Worm (Caenorhabditis elegans) whole organism, L1 larva: ENCODE results near the gene egl-46.

Experiments used
- C16A3.4 ChIP-seq: fragments of 150-350 bp; optimal IDR thresholded peaks from 2 replicates; lab custom pipeline; 2014; ENCODE audit warnings: missing biosample characterization, missing genetic modification characterization
- F16B12.6 ChIP-seq: fragments of 150-350 bp; optimal IDR thresholded peaks from 2 replicates; lab custom pipeline; 2014; ENCODE audit warnings: missing biosample characterization, missing genetic modification characterization
- ceh-63 ChIP-seq: fragments of 200-800 bp; sonication (Bioruptor generic); optimal IDR thresholded peaks from 2 replicates; lab custom pipeline; 2018; ENCODE audit warnings: mild to moderate bottlenecking, missing genetic modification characterization, missing compliant biosample characterization
- ceh-82 ChIP-seq, 3 experiments: fragments of 150-350 bp in 1 of 3; sonication (generic microtip) in 2 of 3; optimal IDR thresholded peaks; 2 replicates each; lab custom pipeline; 2014 to 2017; ENCODE audit warnings: missing biosample characterization in 3 of 3, missing genetic modification characterization in 3 of 3
- ceh-88 ChIP-seq: fragments of 200-800 bp; sonication (Bioruptor generic); IDR thresholded peaks from 2 replicates; pipeline ENCODE4 v1.3.6; 2022; ENCODE audit warnings: missing genetic modification characterization, missing compliant biosample characterization
- ceh-90 ChIP-seq: sonication (generic microtip); optimal IDR thresholded peaks from 2 replicates; lab custom pipeline; 2016; ENCODE audit warnings: missing genetic modification characterization, missing compliant biosample characterization
- ces-1 ChIP-seq: fragments of 150-350 bp; optimal IDR thresholded peaks from 2 replicates; lab custom pipeline; 2014; ENCODE audit warnings: missing biosample characterization, missing genetic modification reagents, missing genetic modification characterization
- dpl-1 ChIP-seq, 3 experiments: fragments of 150-350 bp in 2 of 3; sonication (generic microtip) in 1 of 3; optimal IDR thresholded peaks; 2 replicates each; lab custom pipeline; 2014 to 2017; ENCODE audit warnings: missing biosample characterization in 3 of 3, missing genetic modification characterization in 3 of 3, missing genetic modification reagents in 3 of 3
- efl-3 ChIP-seq: fragments of 200-800 bp; sonication (Bioruptor generic); optimal IDR thresholded peaks from 2 replicates; lab custom pipeline; 2018; ENCODE audit warnings: mild to moderate bottlenecking, missing genetic modification characterization, missing compliant biosample characterization
- egl-13 ChIP-seq: sonication (generic microtip); optimal IDR thresholded peaks from 2 replicates; lab custom pipeline; 2016; ENCODE audit warnings: missing genotype, missing genetic modification reagents, missing genetic modification characterization, missing compliant biosample characterization
- egl-27 ChIP-seq, 2 experiments: fragments of 150-350 bp in 1 of 2; sonication (generic microtip); optimal IDR thresholded peaks; 3 replicates each; lab custom pipeline; 2017 to 2018; ENCODE audit warnings: missing biosample characterization in 2 of 2, missing genetic modification characterization in 2 of 2, missing genetic modification reagents in 2 of 2
- elt-2 ChIP-seq: sonication (generic microtip); optimal IDR thresholded peaks from 2 replicates; lab custom pipeline; 2016; ENCODE audit warnings: missing genetic modification characterization, mild to moderate bottlenecking, inconsistent platforms, missing compliant biosample characterization, missing genetic modification reagents
- elt-3 ChIP-seq, 6 experiments: fragments of 150-350 bp in 1 of 6; sonication (generic microtip); optimal IDR thresholded peaks; 2 replicates each; lab custom pipeline; 2017 to 2018; ENCODE audit warnings: missing biosample characterization in 6 of 6, missing genetic modification characterization in 6 of 6, inconsistent platforms in 1 of 6
- fkh-4 ChIP-seq: sonication (generic microtip); optimal IDR thresholded peaks from 2 replicates; lab custom pipeline; 2016; ENCODE audit warnings: missing compliant biosample characterization, missing genetic modification characterization, borderline replicate concordance
- fkh-8 ChIP-seq: sonication (generic microtip); optimal IDR thresholded peaks from 2 replicates; lab custom pipeline; 2016; ENCODE audit warnings: mild to moderate bottlenecking, missing genetic modification characterization, missing compliant biosample characterization
- fos-1 ChIP-seq: fragments of 150-350 bp; optimal IDR thresholded peaks from 2 replicates; lab custom pipeline; 2014; ENCODE audit warnings: missing biosample characterization, missing genetic modification characterization
- grh-1 ChIP-seq: fragments of 200-800 bp; sonication (Bioruptor generic); IDR thresholded peaks from 2 replicates; pipeline ENCODE4 v1.3.6; 2022; ENCODE audit warnings: missing genetic modification reagents, missing genetic modification characterization, missing compliant biosample characterization
- hlh-17 ChIP-seq: fragments of 200-800 bp; sonication (Bioruptor generic); optimal IDR thresholded peaks from 2 replicates; lab custom pipeline; 2018; ENCODE audit warnings: missing genetic modification characterization, mild to moderate bottlenecking, missing compliant biosample characterization, moderate library complexity, borderline replicate concordance
- hlh-4 ChIP-seq: sonication (generic microtip); optimal IDR thresholded peaks from 2 replicates; lab custom pipeline; 2016; ENCODE audit warnings: mild to moderate bottlenecking, missing genetic modification characterization, missing compliant biosample characterization
- hpl-2 ChIP-seq: fragments of 150-350 bp; optimal IDR thresholded peaks from 2 replicates; lab custom pipeline; 2014; ENCODE audit warnings: missing biosample characterization, missing genetic modification reagents, missing genetic modification characterization
- irx-1 ChIP-seq: sonication (generic microtip); optimal IDR thresholded peaks from 2 replicates; lab custom pipeline; 2016; ENCODE audit warnings: missing genetic modification characterization, missing compliant biosample characterization
- jun-1 ChIP-seq: fragments of 150-350 bp; optimal IDR thresholded peaks from 2 replicates; lab custom pipeline; 2014; ENCODE audit warnings: missing biosample characterization, missing genetic modification reagents, missing genetic modification characterization
- lin-14 ChIP-seq: fragments of 200-800 bp; sonication (Bioruptor generic); optimal IDR thresholded peaks from 2 replicates; lab custom pipeline; 2018; ENCODE audit warnings: mild to moderate bottlenecking, missing genetic modification characterization, moderate library complexity, missing compliant biosample characterization
- lin-15B ChIP-seq: fragments of 150-350 bp; sonication (generic microtip); optimal IDR thresholded peaks from 3 replicates; lab custom pipeline; 2014; ENCODE audit warnings: missing biosample characterization, missing genetic modification characterization
- lir-3 ChIP-seq: sonication (generic microtip); optimal IDR thresholded peaks from 2 replicates; lab custom pipeline; 2016; ENCODE audit warnings: mild to moderate bottlenecking, missing genetic modification characterization, moderate library complexity, missing compliant biosample characterization; ENCODE audit not compliant: poor library complexity
- lsy-2 ChIP-seq, 2 experiments: fragments of 150-350 bp; optimal IDR thresholded peaks; 2 replicates each; lab custom pipeline; 2014; ENCODE audit warnings: missing biosample characterization in 2 of 2, missing genetic modification characterization in 2 of 2
- mab-9 ChIP-seq: fragments of 200-800 bp; sonication (Bioruptor generic); IDR thresholded peaks from 2 replicates; pipeline ENCODE4 v1.3.6; 2022; ENCODE audit warnings: missing genetic modification reagents, missing genetic modification characterization, missing compliant biosample characterization
- mdl-1 ChIP-seq, 2 experiments: fragments of 150-350 bp; optimal IDR thresholded peaks; 2 replicates each; lab custom pipeline; 2014 to 2017; ENCODE audit warnings: missing biosample characterization in 2 of 2, missing genetic modification characterization in 2 of 2, inconsistent platforms in 1 of 2
- mef-2 ChIP-seq: fragments of 150-350 bp; optimal IDR thresholded peaks from 2 replicates; lab custom pipeline; 2014; ENCODE audit warnings: missing biosample characterization, missing genetic modification characterization
- mep-1 ChIP-seq: fragments of 150-350 bp; optimal IDR thresholded peaks from 2 replicates; lab custom pipeline; 2014; ENCODE audit warnings: missing biosample characterization, missing genetic modification characterization
- nhr-11 ChIP-seq: fragments of 150-350 bp; optimal IDR thresholded peaks from 2 replicates; lab custom pipeline; 2014; ENCODE audit warnings: missing biosample characterization, missing genetic modification characterization
- nhr-20 ChIP-seq: sonication (generic microtip); optimal IDR thresholded peaks from 2 replicates; lab custom pipeline; 2016; ENCODE audit warnings: mild to moderate bottlenecking, missing genetic modification characterization, missing compliant biosample characterization
- nhr-237 ChIP-seq: fragments of 150-350 bp; optimal IDR thresholded peaks from 2 replicates; lab custom pipeline; 2014; ENCODE audit warnings: missing biosample characterization, missing genetic modification characterization
- nhr-47 ChIP-seq: sonication (generic microtip); optimal IDR thresholded peaks from 2 replicates; lab custom pipeline; 2016; ENCODE audit warnings: mild to moderate bottlenecking, missing genetic modification characterization, moderate library complexity, missing compliant biosample characterization
- nhr-71 ChIP-seq: sonication (generic microtip); optimal IDR thresholded peaks from 2 replicates; lab custom pipeline; 2016; ENCODE audit warnings: mild to moderate bottlenecking, missing genetic modification characterization, moderate library complexity, missing compliant biosample characterization
- nhr-84 ChIP-seq: sonication (generic microtip); optimal IDR thresholded peaks from 2 replicates; lab custom pipeline; 2017; ENCODE audit warnings: missing biosample characterization, missing genetic modification characterization
- nhr-90 ChIP-seq: sonication (generic microtip); optimal IDR thresholded peaks from 2 replicates; lab custom pipeline; 2016; ENCODE audit warnings: mild to moderate bottlenecking, missing genetic modification characterization, missing compliant biosample characterization; ENCODE audit not compliant: poor library complexity
- pqm-1 ChIP-seq: sonication (generic microtip); optimal IDR thresholded peaks from 3 replicates; lab custom pipeline; 2017; ENCODE audit warnings: missing biosample characterization, missing genetic modification characterization
- snu-23 ChIP-seq: sonication (generic microtip); optimal IDR thresholded peaks from 2 replicates; lab custom pipeline; 2016; ENCODE audit warnings: missing genetic modification characterization, missing compliant biosample characterization
- sox-4 ChIP-seq: sonication (generic microtip); optimal IDR thresholded peaks from 2 replicates; lab custom pipeline; 2016; ENCODE audit warnings: missing genetic modification characterization, missing compliant biosample characterization
- sptf-1 ChIP-seq: fragments of 150-350 bp; optimal IDR thresholded peaks from 2 replicates; lab custom pipeline; 2014; ENCODE audit warnings: missing biosample characterization, missing genetic modification characterization
- unc-130 ChIP-seq: fragments of 150-350 bp; optimal IDR thresholded peaks from 2 replicates; lab custom pipeline; 2017; ENCODE audit warnings: missing biosample characterization, missing genetic modification characterization, inconsistent platforms
- unc-86 ChIP-seq: sonication (generic microtip); optimal IDR thresholded peaks from 2 replicates; lab custom pipeline; 2016; ENCODE audit warnings: missing genetic modification characterization, missing compliant biosample characterization
- unc-98 ChIP-seq: fragments of 200-800 bp; sonication (Bioruptor generic); IDR thresholded peaks from 2 replicates; pipeline ENCODE4 v1.3.6; 2022; ENCODE audit warnings: missing genetic modification characterization, missing compliant biosample characterization
- vab-15 ChIP-seq: sonication (generic microtip); optimal IDR thresholded peaks from 2 replicates; lab custom pipeline; 2017; ENCODE audit warnings: missing genotype, mild to moderate bottlenecking, missing genetic modification characterization, missing compliant biosample characterization
- xbp-1 ChIP-seq: sonication (generic microtip); optimal IDR thresholded peaks from 2 replicates; lab custom pipeline; 2016; ENCODE audit warnings: missing genetic modification characterization, missing compliant biosample characterization
- zag-1 ChIP-seq: fragments of 150-350 bp; optimal IDR thresholded peaks from 2 replicates; lab custom pipeline; 2014; ENCODE audit warnings: missing biosample characterization, missing genetic modification characterization
- zip-4 ChIP-seq: fragments of 200-800 bp; sonication (Bioruptor generic); optimal IDR thresholded peaks from 2 replicates; lab custom pipeline; 2018; ENCODE audit warnings: mild to moderate bottlenecking, missing genetic modification characterization, moderate library complexity, missing compliant biosample characterization
- ztf-11 ChIP-seq, 2 experiments: sonication (generic microtip); optimal IDR thresholded peaks; 2 replicates each; lab custom pipeline; 2016 to 2017; ENCODE audit warnings: missing genetic modification characterization in 2 of 2, missing biosample characterization in 1 of 2, missing compliant biosample characterization in 1 of 2
- ztf-4 ChIP-seq: fragments of 150-350 bp; optimal IDR thresholded peaks from 2 replicates; lab custom pipeline; 2014; ENCODE audit warnings: missing biosample characterization, missing genetic modification characterization

egl-46 gene

DNA sequence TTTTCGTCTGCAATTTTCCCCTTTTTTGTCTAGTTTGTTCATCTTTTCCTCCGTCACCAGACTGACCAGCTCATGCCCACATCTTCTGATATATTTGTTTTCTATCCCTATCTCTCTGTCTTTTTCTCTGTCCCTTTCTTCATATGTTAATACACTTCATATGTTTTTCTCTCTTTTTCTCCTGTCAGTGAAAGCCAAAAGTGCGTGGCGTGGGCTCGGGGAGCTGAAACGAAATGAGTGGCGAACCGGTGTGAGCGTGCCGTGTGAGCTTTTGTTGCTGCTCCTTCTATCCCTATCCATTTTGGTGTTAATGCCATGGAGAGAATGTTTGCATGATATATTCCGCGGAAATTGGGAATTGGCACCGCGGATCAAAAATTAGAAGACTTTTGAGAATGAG is 49.5 kb downstream of the egl-46 start (continued):
- no peak for TF ChIP-seq snu-23 (GFP tag; lab: Kevin White, UChicago)
- TF ChIP-seq unc-98 (GFP tag; lab: Robert Waterston, UW): no peak
- TF ChIP-seq mdl-1 (tag; optimal IDR thresholded peaks at IDR 0.05; lab: Kevin White, UChicago): no peak
- no peak for TF ChIP-seq C16A3.4 (tag; lab: Kevin White, UChicago)
- TF ChIP-seq zag-1 (tag; lab: Kevin White, UChicago): no peak
- no peak for TF ChIP-seq pqm-1
- no peak for TF ChIP-seq egl-13 (tag; lab: Kevin White, UChicago)
- TF ChIP-seq xbp-1 (tag; lab: Kevin White, UChicago): no peak
- TF ChIP-seq nhr-90 (tag; lab: Kevin White, UChicago): no peak
- TF ChIP-seq fos-1 (tag; lab: Kevin White, UChicago): no peak
- TF ChIP-seq ztf-11 (tag; optimal IDR thresholded peaks at IDR 0.05; lab: Kevin White, UChicago): no peak
- no peak for TF ChIP-seq F16B12.6 (tag; lab: Kevin White, UChicago)
- no peak for TF ChIP-seq ceh-90 (tag; lab: Kevin White, UChicago)
- TF ChIP-seq lsy-2 (tag; optimal IDR thresholded peaks at IDR 0.05; lab: Kevin White, UChicago): peak in 1 of 2 experiments; percentile 2
- TF ChIP-seq fkh-8 (tag; lab: Kevin White, UChicago): peak; percentile 67
- no peak for TF ChIP-seq nhr-71 (tag; lab: Kevin White, UChicago)
- TF ChIP-seq nhr-47: no peak
- TF ChIP-seq hlh-4 (tag; lab: Kevin White, UChicago): no peak
- no peak for TF ChIP-seq nhr-11
- TF ChIP-seq nhr-237 (tag; lab: Kevin White, UChicago): no peak
- no peak for TF ChIP-seq hpl-2 (GFP tag; lab: Kevin White, UChicago)
- no peak for TF ChIP-seq mep-1
- TF ChIP-seq elt-2 (tag; lab: Kevin White, UChicago): no peak
- no peak for TF ChIP-seq mab-9 (GFP tag; lab: Robert Waterston, UW)
- TF ChIP-seq grh-1 (GFP tag; lab: Robert Waterston, UW): no peak
- TF ChIP-seq lin-15B (tag; lab: Kevin White, UChicago): no peak

- TF ChIP-seq mep-1 (peak; percentile 10), ztf-11 (tag; optimal IDR thresholded peaks at IDR 0.05; lab: Kevin White, UChicago) (no peak), mef-2 (tag; lab: Kevin White, UChicago) (peak; percentile 37), ces-1 (GFP tag; lab: Kevin White, UChicago) (no peak), sptf-1 (no peak), nhr-11 (peak; percentile 55), vab-15 (tag; lab: Kevin White, UChicago) (no peak), egl-27 (tag; optimal IDR thresholded peaks at IDR 0.05; lab: Kevin White, UChicago) (no peak), pqm-1 (no peak), ceh-63 (GFP tag; lab: Kevin White, UChicago) (no peak), nhr-20 (tag; lab: Kevin White, UChicago) (peak; percentile 61), ztf-4 (peak; percentile 40), unc-130 (tag; lab: Kevin White, UChicago) (no peak), fkh-8 (tag; lab: Kevin White, UChicago) (peak; percentile 97), ceh-88 (GFP tag; lab: Robert Waterston, UW) (no peak), lir-3 (tag; lab: Kevin White, UChicago) (no peak), ceh-82 (tag; optimal IDR thresholded peaks at IDR 0.05; lab: Kevin White, UChicago) (no peak), egl-13 (tag; lab: Kevin White, UChicago) (no peak), irx-1 (tag; lab: Kevin White, UChicago) (no peak), zag-1 (tag; lab: Kevin White, UChicago) (no peak), grh-1 (GFP tag; lab: Robert Waterston, UW) (no peak), hlh-17 (GFP tag; lab: Kevin White, UChicago) (no peak), zip-4 (GFP tag; lab: Kevin White, UChicago) (no peak), jun-1 (tag; lab: Kevin White, UChicago) (no peak), sox-4 (peak; percentile 93), lin-14 (GFP tag; lab: Kevin White, UChicago) (peak; percentile 49), nhr-84 (tag; lab: Kevin White, UChicago) (no peak), unc-86 (tag; lab: Kevin White, UChicago) (no peak), lin-15B (tag; lab: Kevin White, UChicago) (no peak), dpl-1 (GFP tag; optimal IDR thresholded peaks at IDR 0.05; lab: Kevin White, UChicago) (no peak), hpl-2 (GFP tag; lab: Kevin White, UChicago) (no peak), efl-3 (GFP tag; lab: Kevin White, UChicago) (no peak), fkh-4 (tag; lab: Kevin White, UChicago) (peak; percentile 14), unc-98 (GFP tag; lab: Robert Waterston, UW) (no peak), elt-3 (tag; optimal IDR thresholded peaks at IDR 0.05; lab: Kevin White, UChicago) (no peak)
Measured at ce11 chrV:6630769-6631168, 50.6 kb downstream of the egl-46 start.
